Worm (Caenorhabditis elegans) whole organism, L4 larva: ENCODE data around the gene bca-1.

ENCODE experiments used
- F37D6.2 ChIP-seq: sonication (generic microtip); optimal IDR thresholded peaks from 2 replicates; lab custom pipeline; 2016; ENCODE audit warnings: mild to moderate bottlenecking, missing genetic modification characterization, missing compliant biosample characterization
- F44E2.7 ChIP-seq: fragments of 200-800 bp; sonication (Bioruptor generic); IDR thresholded peaks from 2 replicates; pipeline ENCODE4 v2.1.2; 2022; ENCODE audit warnings: missing genetic modification characterization, missing compliant biosample characterization
- aly-2 ChIP-seq: sonication (generic microtip); optimal IDR thresholded peaks from 2 replicates; lab custom pipeline; 2018; ENCODE audit warnings: missing biosample characterization, missing genetic modification characterization
- ceh-32 ChIP-seq: sonication (generic microtip); optimal IDR thresholded peaks from 2 replicates; lab custom pipeline; 2016; ENCODE audit warnings: mild to moderate bottlenecking, missing genetic modification characterization, missing compliant biosample characterization; ENCODE audit not compliant: poor library complexity
- lim-7 ChIP-seq: fragments of 200-800 bp; sonication (Bioruptor generic); IDR thresholded peaks from 2 replicates; pipeline ENCODE4 v1.3.6; 2022; ENCODE audit warnings: missing genetic modification characterization, missing compliant biosample characterization
- lin-15B ChIP-seq: fragments of 150-350 bp; sonication (generic microtip); optimal IDR thresholded peaks from 3 replicates; lab custom pipeline; 2014; ENCODE audit warnings: missing biosample characterization, missing genetic modification characterization

DNA sequence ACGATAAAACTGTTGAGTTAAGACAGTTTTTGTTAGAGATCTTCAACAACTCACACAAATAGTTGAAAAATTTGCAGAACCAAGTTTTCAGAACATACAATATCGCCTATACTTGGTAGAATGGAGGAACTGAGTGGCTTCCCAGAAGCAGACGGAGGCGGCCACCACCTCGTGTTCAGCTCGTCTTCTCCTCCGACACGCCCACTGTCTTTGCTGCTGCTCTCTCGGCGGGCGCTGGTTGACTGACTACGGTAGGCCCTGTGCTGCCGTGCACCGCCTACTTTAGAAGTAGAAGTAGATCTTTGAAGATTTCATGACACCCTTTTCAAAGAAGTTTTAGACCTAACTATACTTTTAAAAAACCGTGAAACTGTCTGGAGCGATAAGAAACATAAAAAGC, 42.5 kb downstream of the bca-1 start:
- TF ChIP-seq lim-7 (no peak), F37D6.2 (tag; lab: Kevin White, UChicago) (no peak), aly-2 (tag; lab: Kevin White, UChicago) (no peak), lin-15B (tag; lab: Kevin White, UChicago) (no peak), F44E2.7 (GFP tag; lab: Robert Waterston, UW) (no peak), ceh-32 (tag; lab: Kevin White, UChicago) (no peak)
